Fruit fly (Drosophila melanogaster) whole organism, embryonic: ENCODE measurements around the gene Orp8.

Source experiments
- Ada2b ChIP-seq: fragments of 200-800 bp; sonication (Bioruptor generic); IDR thresholded peaks from 2 replicates; pipeline ENCODE4 v1.3.6; 2022; ENCODE audit warnings: missing biosample characterization, missing genetic modification characterization
- Atf6 ChIP-seq: fragments of 200-800 bp; sonication (Bioruptor generic); IDR thresholded peaks from 2 replicates; pipeline ENCODE4 v1.3.6; 2022; ENCODE audit warnings: missing biosample characterization, missing genetic modification characterization
- Bdp1 ChIP-seq: fragments of 200-800 bp; sonication (Bioruptor generic); optimal IDR thresholded peaks from 3 replicates; lab custom pipeline; 2016; ENCODE audit warnings: missing biosample characterization, missing genetic modification characterization
- C15 ChIP-seq: fragments of 200-800 bp; sonication (Bioruptor generic); IDR thresholded peaks from 3 replicates; pipeline ENCODE4 v1.3.6; 2022; ENCODE audit warnings: missing biosample characterization, missing genetic modification characterization
- CG10462 ChIP-seq: fragments of 200-800 bp; sonication (Bioruptor generic); optimal IDR thresholded peaks from 2 replicates; lab custom pipeline; 2016; ENCODE audit warnings: missing biosample characterization, missing genetic modification characterization
- CG11560 ChIP-seq: fragments of 200-800 bp; sonication (Bioruptor generic); IDR thresholded peaks from 3 replicates; pipeline ENCODE4 v1.3.6; 2022; ENCODE audit warnings: missing biosample characterization, missing genetic modification characterization
- CG11696 ChIP-seq: fragments of 200-800 bp; sonication (Bioruptor generic); IDR thresholded peaks from 2 replicates; pipeline ENCODE4 v1.3.6; 2022; ENCODE audit warnings: missing biosample characterization, missing genetic modification characterization
- CG12236 ChIP-seq: fragments of 200-800 bp; sonication (Bioruptor generic); optimal IDR thresholded peaks from 2 replicates; lab custom pipeline; 2016; ENCODE audit warnings: missing biosample characterization, missing genetic modification characterization
- CG12391 ChIP-seq: fragments of 200-800 bp; sonication (Bioruptor generic); optimal IDR thresholded peaks from 3 replicates; lab custom pipeline; 2018; ENCODE audit warnings: missing biosample characterization, mild to moderate bottlenecking, missing genetic modification characterization, moderate library complexity
- CG13624 ChIP-seq: fragments of 200-800 bp; sonication (Bioruptor generic); optimal IDR thresholded peaks from 2 replicates; lab custom pipeline; 2016; ENCODE audit warnings: missing biosample characterization, missing genetic modification characterization
- CG17829 ChIP-seq: fragments of 200-800 bp; optimal IDR thresholded peaks from 2 replicates; lab custom pipeline; 2019; ENCODE audit warnings: missing biosample characterization, mild to moderate bottlenecking, missing genetic modification characterization, moderate library complexity
- CG18262 ChIP-seq: fragments of 200-800 bp; optimal IDR thresholded peaks from 3 replicates; lab custom pipeline; 2019; ENCODE audit warnings: missing biosample characterization, mild to moderate bottlenecking, missing genetic modification characterization, moderate library complexity
- CG18476 ChIP-seq: fragments of 200-800 bp; sonication (Bioruptor generic); optimal IDR thresholded peaks from 2 replicates; lab custom pipeline; 2016; ENCODE audit warnings: missing biosample characterization, mild to moderate bottlenecking, missing genetic modification characterization
- CG2116 ChIP-seq: fragments of 200-800 bp; sonication (Bioruptor generic); optimal IDR thresholded peaks from 3 replicates; lab custom pipeline; 2018; ENCODE audit warnings: missing biosample characterization, mild to moderate bottlenecking, missing genetic modification characterization
- CG31224 ChIP-seq: fragments of 200-800 bp; sonication (Bioruptor generic); IDR thresholded peaks from 2 replicates; pipeline ENCODE4 v1.3.6; 2022; ENCODE audit warnings: missing biosample characterization, missing genetic modification characterization
- CG43689 ChIP-seq: fragments of 200-800 bp; sonication (Bioruptor generic); IDR thresholded peaks from 2 replicates; pipeline ENCODE4 v1.3.6; 2022; ENCODE audit warnings: missing biosample characterization, missing genetic modification characterization
- CG6272 ChIP-seq: fragments of 200-800 bp; sonication (Bioruptor generic); IDR thresholded peaks from 2 replicates; pipeline ENCODE4 v1.3.6; 2022; ENCODE audit warnings: missing biosample characterization, missing genetic modification characterization
- Dip2 ChIP-seq: fragments of 200-800 bp; sonication (Bioruptor generic); IDR thresholded peaks from 2 replicates; pipeline ENCODE4 v1.3.6; 2022; ENCODE audit warnings: missing biosample characterization, missing genetic modification characterization
- Dip3 ChIP-seq: fragments of 200-800 bp; sonication (Bioruptor generic); optimal IDR thresholded peaks from 3 replicates; lab custom pipeline; 2016; ENCODE audit warnings: missing biosample characterization, missing genetic modification characterization
- E2f1 ChIP-seq: fragments of 200-800 bp; sonication (Bioruptor generic); IDR thresholded peaks from 2 replicates; pipeline ENCODE4 v1.3.6; 2022; ENCODE audit warnings: missing biosample characterization, missing genetic modification characterization
- E2f2 ChIP-seq: fragments of 200-800 bp; sonication (Bioruptor generic); IDR thresholded peaks from 2 replicates; pipeline ENCODE4 v1.3.6; 2022; ENCODE audit warnings: missing biosample characterization, missing genetic modification characterization
- GATAe ChIP-seq: fragments of 200-800 bp; sonication (Bioruptor generic); conservative IDR thresholded peaks from 2 replicates; pipeline ENCODE4 v1.3.6; 2022; ENCODE audit warnings: missing biosample characterization, missing genetic modification characterization
- MTF-1 ChIP-seq: fragments of 200-800 bp; sonication (Bioruptor generic); optimal IDR thresholded peaks from 2 replicates; lab custom pipeline; 2018; ENCODE audit warnings: missing biosample characterization, mild to moderate bottlenecking, missing genetic modification characterization, borderline replicate concordance
- Meics ChIP-seq: fragments of 200-800 bp; sonication (Bioruptor generic); optimal IDR thresholded peaks from 2 replicates; lab custom pipeline; 2017; ENCODE audit warnings: missing biosample characterization, mild to moderate bottlenecking, missing genetic modification characterization
- Mrtf ChIP-seq: fragments of 200-800 bp; sonication (Bioruptor generic); IDR thresholded peaks from 3 replicates; pipeline ENCODE4 v1.3.6; 2022; ENCODE audit warnings: missing biosample characterization, missing genetic modification characterization
- Myb ChIP-seq: fragments of 200-800 bp; sonication (Bioruptor generic); optimal IDR thresholded peaks from 2 replicates; lab custom pipeline; 2016; ENCODE audit warnings: missing biosample characterization, missing genetic modification characterization
- Neu2 ChIP-seq: fragments of 200-800 bp; sonication (Bioruptor generic); optimal IDR thresholded peaks from 3 replicates; lab custom pipeline; 2016; ENCODE audit warnings: missing biosample characterization, missing genetic modification characterization, borderline replicate concordance
- Optix ChIP-seq: fragments of 200-800 bp; sonication (Bioruptor generic); IDR thresholded peaks from 3 replicates; pipeline ENCODE4 v1.3.6; 2022; ENCODE audit warnings: missing biosample characterization, missing genetic modification characterization
- Scr ChIP-seq: fragments of 200-800 bp; sonication (Bioruptor generic); IDR thresholded peaks from 2 replicates; pipeline ENCODE4 v1.3.6; 2022; ENCODE audit warnings: missing biosample characterization, missing genetic modification characterization; ENCODE audit not compliant: partially characterized antibody
- Tbp ChIP-seq: fragments of >200 bp; optimal IDR thresholded peaks from 2 replicates; lab custom pipeline; 2018; ENCODE audit warnings: missing biosample characterization, missing genetic modification characterization
- ab ChIP-seq: fragments of 200-800 bp; sonication (Bioruptor generic); optimal IDR thresholded peaks from 2 replicates; lab custom pipeline; 2016; ENCODE audit warnings: missing biosample characterization, missing genetic modification characterization
- amos ChIP-seq: fragments of 200-800 bp; sonication (Bioruptor generic); IDR thresholded peaks from 2 replicates; pipeline ENCODE4 v1.3.6; 2022; ENCODE audit warnings: missing biosample characterization, missing genetic modification characterization; ENCODE audit not compliant: partially characterized antibody
- aop ChIP-seq: fragments of 200-800 bp; sonication (Bioruptor generic); IDR thresholded peaks from 2 replicates; pipeline ENCODE4 v1.3.6; 2022; ENCODE audit warnings: missing biosample characterization, missing genetic modification characterization
- bowl ChIP-seq: fragments of 200-800 bp; sonication (Bioruptor generic); IDR thresholded peaks from 2 replicates; pipeline ENCODE4 v1.3.6; 2022; ENCODE audit warnings: missing biosample characterization, missing genetic modification characterization
- bsh ChIP-seq, 2 experiments: fragments of 200-800 bp; sonication (Bioruptor generic); optimal IDR thresholded peaks; 2 replicates each; lab custom pipeline; 2017 to 2018; ENCODE audit warnings: mild to moderate bottlenecking in 2 of 2, missing biosample characterization in 2 of 2, missing genetic modification characterization in 2 of 2, moderate library complexity in 1 of 2
- croc ChIP-seq: fragments of 200-800 bp; sonication (Bioruptor generic); conservative IDR thresholded peaks from 3 replicates; pipeline ENCODE4 v1.3.6; 2022; ENCODE audit warnings: missing biosample characterization, missing genetic modification characterization
- dati ChIP-seq: fragments of 200-800 bp; sonication (Bioruptor generic); IDR thresholded peaks from 2 replicates; pipeline ENCODE4 v1.3.6; 2022; ENCODE audit warnings: missing biosample characterization, missing genetic modification characterization
- dysf ChIP-seq: fragments of 200-800 bp; sonication (Bioruptor generic); IDR thresholded peaks from 3 replicates; pipeline ENCODE4 v1.3.6; 2022; ENCODE audit warnings: missing biosample characterization, missing genetic modification characterization
- ems ChIP-seq: fragments of 200-800 bp; sonication (Bioruptor generic); optimal IDR thresholded peaks from 3 replicates; lab custom pipeline; 2016; ENCODE audit warnings: missing biosample characterization, missing genetic modification characterization
- ewg ChIP-seq: fragments of 200-800 bp; sonication (Bioruptor generic); optimal IDR thresholded peaks from 3 replicates; lab custom pipeline; 2017; ENCODE audit warnings: mild to moderate bottlenecking, missing biosample characterization, missing genetic modification reagents, missing genetic modification characterization
- gem ChIP-seq: fragments of 200-800 bp; sonication (Bioruptor generic); optimal IDR thresholded peaks from 2 replicates; lab custom pipeline; 2019; ENCODE audit warnings: missing biosample characterization, mild to moderate bottlenecking, missing genetic modification characterization, moderate library complexity
- inv ChIP-seq: fragments of 200-800 bp; sonication (Bioruptor generic); IDR thresholded peaks from 2 replicates; pipeline ENCODE4 v1.3.6; 2022; ENCODE audit warnings: missing biosample characterization, missing genetic modification characterization; ENCODE audit not compliant: partially characterized antibody
- ken ChIP-seq: fragments of 200-800 bp; sonication (Bioruptor generic); IDR thresholded peaks from 3 replicates; pipeline ENCODE4 v1.3.6; 2022; ENCODE audit warnings: missing biosample characterization, missing genetic modification characterization
- lab ChIP-seq: fragments of 200-800 bp; sonication (Bioruptor generic); optimal IDR thresholded peaks from 3 replicates; lab custom pipeline; 2017; ENCODE audit warnings: missing biosample characterization, missing genetic modification characterization, mild to moderate bottlenecking, moderate library complexity, missing genetic modification reagents
- mirr ChIP-seq: fragments of 200-800 bp; sonication (Bioruptor generic); optimal IDR thresholded peaks from 3 replicates; lab custom pipeline; 2018; ENCODE audit warnings: missing biosample characterization, mild to moderate bottlenecking, missing genetic modification characterization
- pnt ChIP-seq: fragments of 200-800 bp; sonication (Bioruptor generic); optimal IDR thresholded peaks from 3 replicates; lab custom pipeline; 2016; ENCODE audit warnings: missing biosample characterization, missing genetic modification characterization
- sens ChIP-seq: fragments of 200-800 bp; sonication (Bioruptor generic); peaks from one replicate; lab custom pipeline; 2016; ENCODE audit warnings: missing biosample characterization, missing genetic modification characterization
- sisA ChIP-seq: fragments of 200-800 bp; sonication (Bioruptor generic); IDR thresholded peaks from 2 replicates; pipeline ENCODE4 v1.3.6; 2022; ENCODE audit warnings: missing biosample characterization, missing genetic modification characterization
- so ChIP-seq: fragments of 200-800 bp; sonication (Bioruptor generic); IDR thresholded peaks from 3 replicates; pipeline ENCODE4 v1.3.6; 2022; ENCODE audit warnings: missing biosample characterization, missing genetic modification characterization
- sr ChIP-seq: fragments of 200-800 bp; sonication (Bioruptor generic); IDR thresholded peaks from 3 replicates; pipeline ENCODE4 v1.3.6; 2022; ENCODE audit warnings: missing biosample characterization, missing genetic modification characterization
- yki ChIP-seq: fragments of >200 bp; optimal IDR thresholded peaks from 3 replicates; lab custom pipeline; 2018

Orp8 gene

DNA sequence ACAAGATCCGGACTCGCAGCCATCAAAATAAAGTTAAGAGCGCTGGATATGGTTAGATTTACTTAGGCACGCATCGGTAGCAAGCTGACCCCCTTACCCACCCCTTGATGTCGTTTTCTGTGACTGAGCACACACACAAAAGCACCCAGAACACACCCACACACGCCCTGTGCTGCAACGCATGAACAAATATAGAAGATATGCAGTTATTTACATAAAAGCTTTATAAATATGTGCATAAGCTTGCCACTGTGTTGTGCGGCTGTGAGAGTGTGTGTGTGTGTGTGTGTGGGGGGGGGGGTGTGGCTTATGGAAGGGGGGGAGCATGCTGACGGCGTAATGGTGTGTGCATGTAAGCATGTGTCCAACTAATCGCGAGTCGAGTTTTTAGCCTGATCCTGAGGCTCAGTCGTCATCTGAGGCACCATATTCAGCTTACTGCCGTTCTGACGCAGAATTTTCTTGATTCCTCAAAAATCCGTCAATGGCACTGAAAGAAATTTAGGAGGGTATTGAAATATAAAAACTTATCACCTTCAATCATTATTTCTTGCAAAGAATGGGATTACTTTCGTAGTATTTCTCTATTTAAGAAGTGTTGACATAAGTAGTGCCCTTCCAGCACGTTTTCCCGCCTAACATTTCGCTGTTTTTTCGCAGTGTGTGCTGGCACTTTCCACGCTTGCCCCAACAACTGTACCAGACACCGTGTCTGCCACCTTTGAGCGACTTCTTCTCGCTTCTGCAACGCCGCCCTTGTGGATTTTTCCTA lies 23.3 kb upstream of the Orp8 start (continued):
- TF ChIP-seq gem (tag; lab: Kevin White, UChicago), result peak; percentile 68
- peak; percentile 20 for TF ChIP-seq CG12236
- TF ChIP-seq CG13624 (GFP tag; lab: Kevin White, UChicago), result no peak
- TF ChIP-seq Tbp (GFP tag; lab: Kevin White, UChicago), result no peak
- TF ChIP-seq Myb (GFP tag; lab: Kevin White, UChicago), result no peak
- no peak for TF ChIP-seq Meics (GFP tag; lab: Kevin White, UChicago)
- TF ChIP-seq amos (GFP tag; lab: Robert Waterston, UW), result no peak
- peak; percentile 49 for TF ChIP-seq CG12391 (tag; lab: Kevin White, UChicago)
- peak; percentile 61 for TF ChIP-seq Bdp1 (GFP tag; lab: Kevin White, UChicago)
- peak; percentile 42 for TF ChIP-seq sisA
- no peak for TF ChIP-seq Scr (GFP tag; lab: Robert Waterston, UW)
- TF ChIP-seq bowl, result 0 out of 2 replicates have a peak, but pooled peaks have one; percentile 27
- TF ChIP-seq Dip3, result no peak
- TF ChIP-seq ken (GFP tag; lab: Robert Waterston, UW), result peak; percentile 76
- peak; percentile 18 for TF ChIP-seq CG2116
- TF ChIP-seq CG17829 (tag; lab: Kevin White, UChicago), result no peak
- 0 out of 2 replicates have a peak, but pooled peaks have one; percentile 32 for TF ChIP-seq aop (GFP tag; lab: Robert Waterston, UW)
- TF ChIP-seq GATAe (GFP tag; lab: Robert Waterston, UW), result no peak
- peak; percentile 45; the same call in 1 of the 2 replicates for TF ChIP-seq E2f1
- no peak for TF ChIP-seq ems (GFP tag; lab: Kevin White, UChicago)
- TF ChIP-seq bsh (GFP tag; optimal IDR thresholded peaks at IDR 0.05; lab: Kevin White, UChicago), result peak; percentile 11 to 90
- TF ChIP-seq Mrtf (GFP tag; lab: Robert Waterston, UW), result no peak
- peak; percentile 13 for TF ChIP-seq pnt
- TF ChIP-seq CG11696 (GFP tag; lab: Robert Waterston, UW), result no peak
- TF ChIP-seq dysf (GFP tag; lab: Robert Waterston, UW), result peak; percentile 39; the same call in 1 of the 3 replicates
- TF ChIP-seq croc (GFP tag; lab: Robert Waterston, UW), result no peak
- no peak for TF ChIP-seq ab
- no peak for TF ChIP-seq Neu2 (GFP tag; lab: Kevin White, UChicago)
- peak; percentile 52 for TF ChIP-seq CG18476 (GFP tag; lab: Kevin White, UChicago)
- no peak for TF ChIP-seq Atf6 (GFP tag; lab: Robert Waterston, UW)
- peak; percentile 32 for TF ChIP-seq MTF-1 (GFP tag; lab: Kevin White, UChicago)
- no peak for TF ChIP-seq CG31224 (GFP tag; lab: Robert Waterston, UW)
- no peak for TF ChIP-seq CG6272 (GFP tag; lab: Robert Waterston, UW)
- 0 out of 2 replicates have a peak, but pooled peaks have one; percentile 12 for TF ChIP-seq E2f2
- TF ChIP-seq sr (GFP tag; lab: Robert Waterston, UW), result peak; percentile 66; the same call in 1 of the 3 replicates
- no peak for TF ChIP-seq so (GFP tag; lab: Robert Waterston, UW)
- TF ChIP-seq Dip2 (GFP tag; lab: Robert Waterston, UW), result no peak
- TF ChIP-seq CG43689, result peak; percentile 51
- TF ChIP-seq lab (GFP tag; lab: Kevin White, UChicago), result peak; percentile 18
- TF ChIP-seq CG18262 (tag; lab: Kevin White, UChicago), result peak; percentile 25
- no peak for TF ChIP-seq CG10462 (GFP tag; lab: Kevin White, UChicago)
- TF ChIP-seq C15 (GFP tag; lab: Robert Waterston, UW), result 0 out of 3 replicates have a peak, but pooled peaks have one; percentile 36
- TF ChIP-seq CG11560 (tag; lab: Robert Waterston, UW), result no peak
- TF ChIP-seq mirr (GFP tag; lab: Kevin White, UChicago), result no peak
- no peak for TF ChIP-seq dati (GFP tag; lab: Robert Waterston, UW)
- no peak for TF ChIP-seq yki (lab: Kevin White, UChicago)
- TF ChIP-seq inv, result no peak
- TF ChIP-seq ewg, result peak; percentile 74
- peak; percentile 35 for TF ChIP-seq sens (GFP tag; lab: Kevin White, UChicago)
- TF ChIP-seq Optix (GFP tag; lab: Robert Waterston, UW), result peak; percentile 50; the same call in 2 of the 3 replicates
- TF ChIP-seq Ada2b (GFP tag; lab: Robert Waterston, UW), result no peak
